Fruit fly (Drosophila melanogaster) whole organism, wandering third instar larva: ENCODE results near the gene CG45002.

Experiments used
- Abd-B ChIP-seq: fragments of >200 bp; optimal IDR thresholded peaks from 2 replicates; lab custom pipeline; 2017; ENCODE audit warnings: missing biosample characterization, missing genetic modification characterization
- CG32264 ChIP-seq: fragments of 200-800 bp; sonication (Bioruptor generic); optimal IDR thresholded peaks from 2 replicates; lab custom pipeline; 2016; ENCODE audit warnings: missing biosample characterization, missing genetic modification characterization
- CG9705 ChIP-seq: fragments of 200-800 bp; sonication (Bioruptor generic); optimal IDR thresholded peaks from 2 replicates; lab custom pipeline; 2018; ENCODE audit warnings: missing biosample characterization, mild to moderate bottlenecking, missing genetic modification characterization
- CrebA ChIP-seq: fragments of 200-800 bp; sonication (Bioruptor generic); optimal IDR thresholded peaks from 2 replicates; lab custom pipeline; 2016; ENCODE audit warnings: missing biosample characterization, mild to moderate bottlenecking, missing genetic modification characterization, borderline replicate concordance
- Dfd ChIP-seq: fragments of >200 bp; optimal IDR thresholded peaks from 2 replicates; lab custom pipeline; 2017; ENCODE audit warnings: missing biosample characterization, missing genetic modification characterization
- Dif ChIP-seq: fragments of 200-275, 200-300 bp; sonication (Bioruptor generic); optimal IDR thresholded peaks from 2 replicates; lab custom pipeline; 2018; ENCODE audit warnings: missing biosample characterization, missing genetic modification characterization; ENCODE audit not compliant: partially characterized antibody
- GATAd ChIP-seq: sonication (Bioruptor generic); optimal IDR thresholded peaks from 2 replicates; lab custom pipeline; 2016; ENCODE audit warnings: missing biosample characterization, missing genetic modification characterization
- HLH106 ChIP-seq: fragments of 200-800 bp; optimal IDR thresholded peaks from 3 replicates; lab custom pipeline; 2019; ENCODE audit warnings: missing biosample characterization, mild to moderate bottlenecking, missing genetic modification characterization, moderate library complexity
- Hnf4 ChIP-seq: fragments of 200-800 bp; sonication (Bioruptor generic); optimal IDR thresholded peaks from 2 replicates; lab custom pipeline; 2016; ENCODE audit warnings: missing biosample characterization, mild to moderate bottlenecking, missing genetic modification characterization
- Hr78 ChIP-seq: fragments of >200 bp; optimal IDR thresholded peaks from 2 replicates; lab custom pipeline; 2017; ENCODE audit warnings: missing biosample characterization, missing genetic modification characterization
- Hr83 ChIP-seq: fragments of 200-300 bp; sonication (Bioruptor generic); optimal IDR thresholded peaks from 2 replicates; lab custom pipeline; 2016; ENCODE audit warnings: missing biosample characterization, mild to moderate bottlenecking, missing genetic modification characterization, moderate library complexity; ENCODE audit not compliant: poor library complexity, severe bottlenecking
- Jra ChIP-seq: sonication (Bioruptor generic); optimal IDR thresholded peaks from 2 replicates; lab custom pipeline; 2016; ENCODE audit warnings: missing biosample characterization, missing genetic modification characterization
- Mio ChIP-seq: sonication (Bioruptor generic); optimal IDR thresholded peaks from 2 replicates; lab custom pipeline; 2016; ENCODE audit warnings: missing biosample characterization, missing genetic modification characterization
- Myc ChIP-seq: fragments of >200 bp; optimal IDR thresholded peaks from 2 replicates; lab custom pipeline; 2017
- N ChIP-seq: fragments of >200 bp; optimal IDR thresholded peaks from 2 replicates; lab custom pipeline; 2018; ENCODE audit warnings: missing biosample characterization, missing external identifiers, missing genetic modification characterization
- OdsH ChIP-seq: fragments of 200-800 bp; sonication (Bioruptor generic); optimal IDR thresholded peaks from 2 replicates; lab custom pipeline; 2016; ENCODE audit warnings: missing biosample characterization, mild to moderate bottlenecking, missing genetic modification characterization
- Rel ChIP-seq, 2 experiments: fragments of 200-800 bp; sonication (Bioruptor generic) in 1 of 2; optimal IDR thresholded peaks; 2 replicates in 1 of 2; 3 replicates in 1 of 2; lab custom pipeline; 2016 to 2019; ENCODE audit warnings: mild to moderate bottlenecking in 2 of 2, missing biosample characterization in 2 of 2, missing genetic modification characterization in 2 of 2, moderate library complexity in 1 of 2
- Sp1 ChIP-seq: fragments of 200-800 bp; sonication (Bioruptor generic); optimal IDR thresholded peaks from 3 replicates; lab custom pipeline; 2019; ENCODE audit warnings: missing biosample characterization, mild to moderate bottlenecking, missing genetic modification characterization, moderate library complexity
- Vsx2 ChIP-seq: fragments of 200-300, 225-300 bp; sonication (Bioruptor generic); optimal IDR thresholded peaks from 2 replicates; lab custom pipeline; 2018; ENCODE audit warnings: missing biosample characterization, missing genetic modification characterization; ENCODE audit not compliant: partially characterized antibody
- br ChIP-seq: fragments of 200-800 bp; sonication (Bioruptor generic); optimal IDR thresholded peaks from 2 replicates; lab custom pipeline; 2016; ENCODE audit warnings: missing biosample characterization, missing genetic modification characterization
- brk ChIP-seq: fragments of 200-800 bp; sonication (Bioruptor generic); optimal IDR thresholded peaks from 2 replicates; lab custom pipeline; 2016; ENCODE audit warnings: missing biosample characterization, mild to moderate bottlenecking, missing genetic modification characterization
- dl ChIP-seq, 2 experiments: fragments of 175-275, 200-275 bp in 1 of 2; fragments of 200-275 bp in 1 of 2; sonication (Bioruptor generic); optimal IDR thresholded peaks; lab custom pipeline; 2018; ENCODE audit warnings: mild to moderate bottlenecking in 2 of 2, missing biosample characterization in 2 of 2, missing genetic modification characterization in 2 of 2, moderate library complexity in 2 of 2; ENCODE audit not compliant: partially characterized antibody in 2 of 2, insufficient read depth in 1 of 2
- dmrt93B ChIP-seq: fragments of 200-800 bp; sonication (Bioruptor generic); optimal IDR thresholded peaks from 2 replicates; lab custom pipeline; 2018; ENCODE audit warnings: missing biosample characterization, mild to moderate bottlenecking, missing genetic modification characterization
- dsf ChIP-seq: sonication (Bioruptor generic); optimal IDR thresholded peaks from 2 replicates; lab custom pipeline; 2016; ENCODE audit warnings: missing biosample characterization, missing genetic modification characterization, borderline replicate concordance
- ey ChIP-seq: fragments of 200-800 bp; sonication (Bioruptor generic); optimal IDR thresholded peaks from 2 replicates; lab custom pipeline; 2016; ENCODE audit warnings: missing biosample characterization, missing genetic modification characterization
- foxo ChIP-seq, 2 experiments: fragments of 200-800 bp; sonication (Bioruptor generic); optimal IDR thresholded peaks; 2 replicates in 1 of 2; 3 replicates in 1 of 2; lab custom pipeline; 2016 to 2017; ENCODE audit warnings: missing biosample characterization in 2 of 2, missing genetic modification characterization in 2 of 2
- fru ChIP-seq: fragments of 200-800 bp; sonication (Bioruptor generic); optimal IDR thresholded peaks from 3 replicates; lab custom pipeline; 2016; ENCODE audit warnings: missing biosample characterization, mild to moderate bottlenecking, missing genetic modification characterization
- h ChIP-seq: fragments of 200-800 bp; sonication (Bioruptor generic); optimal IDR thresholded peaks from 3 replicates; lab custom pipeline; 2016; ENCODE audit warnings: missing biosample characterization, mild to moderate bottlenecking, missing genetic modification characterization
- jim ChIP-seq: fragments of 175-275, 200-325 bp; sonication (Bioruptor generic); optimal IDR thresholded peaks from 2 replicates; lab custom pipeline; 2016; ENCODE audit warnings: missing biosample characterization, mild to moderate bottlenecking, missing genetic modification characterization
- lola ChIP-seq: fragments of >200 bp; optimal IDR thresholded peaks from 2 replicates; lab custom pipeline; 2017; ENCODE audit warnings: missing biosample characterization, missing genetic modification characterization
- pan ChIP-seq: fragments of >200 bp; optimal IDR thresholded peaks from 2 replicates; lab custom pipeline; 2017
- psq ChIP-seq: fragments of 200-800 bp; sonication (Bioruptor generic); optimal IDR thresholded peaks from 3 replicates; lab custom pipeline; 2017; ENCODE audit warnings: missing biosample characterization, mild to moderate bottlenecking, missing genetic modification characterization, moderate library complexity
- rgr ChIP-seq: fragments of 200-800 bp; sonication (Bioruptor generic); optimal IDR thresholded peaks from 3 replicates; lab custom pipeline; 2016; ENCODE audit warnings: missing biosample characterization, mild to moderate bottlenecking, missing genetic modification characterization
- sage ChIP-seq: fragments of 200-800 bp; sonication (Bioruptor generic); optimal IDR thresholded peaks from 2 replicates; lab custom pipeline; 2016; ENCODE audit warnings: missing biosample characterization, mild to moderate bottlenecking, missing genetic modification characterization
- sv ChIP-seq: fragments of 200-800 bp; sonication (Bioruptor generic); optimal IDR thresholded peaks from 3 replicates; lab custom pipeline; 2016; ENCODE audit warnings: missing biosample characterization, missing genetic modification characterization
- tai ChIP-seq: sonication (Bioruptor generic); optimal IDR thresholded peaks from 2 replicates; lab custom pipeline; 2016; ENCODE audit warnings: missing biosample characterization, missing genetic modification characterization
- usp ChIP-seq: fragments of >200 bp; optimal IDR thresholded peaks from 2 replicates; lab custom pipeline; 2017; ENCODE audit warnings: missing biosample characterization, missing genetic modification characterization
- woc ChIP-seq: sonication (Bioruptor generic); optimal IDR thresholded peaks from 2 replicates; lab custom pipeline; 2016; ENCODE audit warnings: missing biosample characterization, mild to moderate bottlenecking, missing genetic modification characterization

CG45002 gene

dm6 chrX:16986928-16987327 is 79.6 kb downstream of the CG45002 start:
- TF ChIP-seq woc (GFP tag; lab: Kevin White, UChicago), result no peak
- no peak for TF ChIP-seq Myc

- peak; percentile 47 to 57 for TF ChIP-seq dl (GFP tag; optimal IDR thresholded peaks at IDR 0.05; lab: Kevin White, UChicago; ENCODE audit: insufficient read depth in 1 of 2, partially characterized antibody in 2 of 2)
- no peak for TF ChIP-seq CG9705 (GFP tag; lab: Kevin White, UChicago)
- TF ChIP-seq rgr, result no peak
- no peak for TF ChIP-seq dmrt93B (GFP tag; lab: Kevin White, UChicago)
- TF ChIP-seq dsf (GFP tag; lab: Kevin White, UChicago), result no peak
- peak; percentile 9 for TF ChIP-seq CrebA
- TF ChIP-seq Vsx2 (GFP tag; lab: Kevin White, UChicago), result peak; percentile 97
- TF ChIP-seq GATAd (GFP tag; lab: Kevin White, UChicago), result no peak
- no peak for TF ChIP-seq br (GFP tag; lab: Kevin White, UChicago)
- TF ChIP-seq sv (GFP tag; lab: Kevin White, UChicago), result no peak
- no peak for TF ChIP-seq tai
- no peak for TF ChIP-seq Mio (GFP tag; lab: Kevin White, UChicago)
- peak; percentile 1 for TF ChIP-seq Rel (GFP tag; optimal IDR thresholded peaks at IDR 0.05; lab: Kevin White, UChicago)
- no peak for TF ChIP-seq Rel (tag; optimal IDR thresholded peaks at IDR 0.05; lab: Kevin White, UChicago)
- TF ChIP-seq Abd-B, result no peak
- peak; percentile 90 for TF ChIP-seq N (GFP tag; lab: Kevin White, UChicago)
- TF ChIP-seq Jra, result no peak
- no peak for TF ChIP-seq usp (GFP tag; lab: Kevin White, UChicago)
- TF ChIP-seq HLH106 (tag; lab: Kevin White, UChicago), result no peak
- no peak for TF ChIP-seq woc (GFP tag; lab: Kevin White, UChicago)
- no peak for TF ChIP-seq Myc
- no peak for TF ChIP-seq jim (GFP tag; lab: Kevin White, UChicago)
- peak; percentile 38 for TF ChIP-seq Hr83
- TF ChIP-seq pan, result no peak
- TF ChIP-seq Dfd, result no peak
- no peak for TF ChIP-seq sage (GFP tag; lab: Kevin White, UChicago)
- TF ChIP-seq ey (GFP tag; lab: Kevin White, UChicago), result no peak
- TF ChIP-seq brk, result no peak
- TF ChIP-seq h (GFP tag; lab: Kevin White, UChicago), result no peak
- TF ChIP-seq OdsH (GFP tag; lab: Kevin White, UChicago), result no peak
- TF ChIP-seq Dif, result peak; percentile 80
- TF ChIP-seq fru (GFP tag; lab: Kevin White, UChicago), result no peak
- no peak for TF ChIP-seq foxo (GFP tag; optimal IDR thresholded peaks at IDR 0.05; lab: Kevin White, UChicago)
- no peak for TF ChIP-seq CG32264
- TF ChIP-seq Hnf4 (GFP tag; lab: Kevin White, UChicago), result peak; percentile 19
- peak; percentile 77 for TF ChIP-seq Hr78 (GFP tag; lab: Kevin White, UChicago)
- TF ChIP-seq Sp1 (GFP tag; lab: Kevin White, UChicago), result peak; percentile 51
- TF ChIP-seq psq (GFP tag; lab: Kevin White, UChicago), result peak; percentile 22
- TF ChIP-seq lola (GFP tag; lab: Kevin White, UChicago), result no peak
Measured at dm6 chrX:16968148-16968823, 98.2 kb downstream of the CG45002 start, which contains the start of gene Ubr1. Gene Ubr1, minus strand, starts transcription at chrX:16968679.

- peak; percentile 20 for TF ChIP-seq Dif
- peak; percentile 30 for TF ChIP-seq HLH106 (tag; lab: Kevin White, UChicago)
- TF ChIP-seq CG9705 (GFP tag; lab: Kevin White, UChicago), result peak; percentile 44
- TF ChIP-seq fru (GFP tag; lab: Kevin White, UChicago), result peak; percentile 62
- TF ChIP-seq Hr83, result peak; percentile 71
- no peak for TF ChIP-seq pan
- no peak for TF ChIP-seq GATAd (GFP tag; lab: Kevin White, UChicago)
- no peak for TF ChIP-seq Myc
- peak; percentile 56 for TF ChIP-seq OdsH (GFP tag; lab: Kevin White, UChicago)
- peak; percentile 40 for TF ChIP-seq psq (GFP tag; lab: Kevin White, UChicago)
- peak; percentile 48 for TF ChIP-seq rgr
- no peak for TF ChIP-seq ey (GFP tag; lab: Kevin White, UChicago)
- peak in 1 of 2 experiments; percentile 64 for TF ChIP-seq foxo (GFP tag; optimal IDR thresholded peaks at IDR 0.05; lab: Kevin White, UChicago)
- TF ChIP-seq Hnf4 (GFP tag; lab: Kevin White, UChicago), result no peak
- no peak for TF ChIP-seq sv (GFP tag; lab: Kevin White, UChicago)
- no peak for TF ChIP-seq Hr78 (GFP tag; lab: Kevin White, UChicago)
- no peak for TF ChIP-seq Rel (GFP tag; optimal IDR thresholded peaks at IDR 0.05; lab: Kevin White, UChicago)
- TF ChIP-seq Rel (tag; optimal IDR thresholded peaks at IDR 0.05; lab: Kevin White, UChicago), result no peak
- peak; percentile 19 for TF ChIP-seq Sp1 (GFP tag; lab: Kevin White, UChicago)
- no peak for TF ChIP-seq CG32264
- TF ChIP-seq dl (GFP tag; optimal IDR thresholded peaks at IDR 0.05; lab: Kevin White, UChicago; ENCODE audit: insufficient read depth in 1 of 2, partially characterized antibody in 2 of 2), result no peak
- peak; percentile 56 for TF ChIP-seq h (GFP tag; lab: Kevin White, UChicago)
- TF ChIP-seq Vsx2 (GFP tag; lab: Kevin White, UChicago), result no peak
- TF ChIP-seq brk, result no peak
- peak; percentile 26 for TF ChIP-seq dmrt93B (GFP tag; lab: Kevin White, UChicago)
- no peak for TF ChIP-seq Jra
- TF ChIP-seq br (GFP tag; lab: Kevin White, UChicago), result peak; percentile 53
- TF ChIP-seq woc (GFP tag; lab: Kevin White, UChicago), result no peak
Measured at dm6 chrX:16967415-16967814, 99.1 kb downstream of the CG45002 start.
